Worm (Caenorhabditis elegans): Measurements from ENCODE around the gene T13A10.1.

DNA sequence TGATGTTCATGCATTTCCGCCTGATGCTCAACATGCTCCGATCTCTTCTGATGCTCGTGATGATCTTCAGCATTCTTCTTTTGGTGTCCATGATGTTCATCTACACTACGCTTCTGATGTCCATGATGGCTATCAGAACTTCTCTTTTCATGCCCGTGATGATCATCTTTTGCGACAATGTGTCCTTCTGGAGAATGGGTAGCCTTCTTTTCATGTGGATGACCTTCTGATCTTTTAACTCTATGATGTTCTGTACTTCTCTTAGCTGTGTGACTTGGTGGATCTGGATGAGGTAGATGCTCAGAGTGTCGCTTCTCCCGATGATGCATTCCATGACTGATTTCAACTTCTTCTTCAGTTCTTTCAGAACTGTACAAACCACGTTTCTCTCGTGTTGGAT, 16.9 kb upstream of the T13A10.1 start:
- TF ChIP-seq fkh-10 (GFP tag; optimal IDR thresholded peaks at IDR 0.05) (no peak), ceh-82 (tag; optimal IDR thresholded peaks at IDR 0.05) (no peak), pqm-1 (tag; optimal IDR thresholded peaks at IDR 0.05) (no peak), nhr-25 (tag; optimal IDR thresholded peaks at IDR 0.05) (no peak), R02D3.7 (tag; optimal IDR thresholded peaks at IDR 0.05) (no peak), lin-15B (tag; optimal IDR thresholded peaks at IDR 0.05) (no peak), pha-4 (tag; optimal IDR thresholded peaks at IDR 0.05) (no peak), nhr-77 (tag; optimal IDR thresholded peaks at IDR 0.05) (no peak), nhr-76 (tag; optimal IDR thresholded peaks at IDR 0.05) (no peak), ztf-4 (tag; optimal IDR thresholded peaks at IDR 0.05) (no peak), ztf-11 (tag; optimal IDR thresholded peaks at IDR 0.05) (no peak), ceh-9 (tag; optimal IDR thresholded peaks at IDR 0.05) (no peak)

Measured in whole organism, L3 larva.